Fruit fly (Drosophila melanogaster): ENCODE measurements around the gene AlaRS-m.

dm6 chr3L:5184860-5185639 lies 39.2 kb downstream of the AlaRS-m start:
- peak; percentile 13 for TF ChIP-seq tai (GFP tag; optimal IDR thresholded peaks at IDR 0.05)
- TF ChIP-seq woc (GFP tag; optimal IDR thresholded peaks at IDR 0.05): peak; percentile 24
- TF ChIP-seq pan (optimal IDR thresholded peaks at IDR 0.05): no peak
- TF ChIP-seq foxo (GFP tag; optimal IDR thresholded peaks at IDR 0.05): peak in 1 of 2 experiments; percentile 42
- TF ChIP-seq Hr78 (GFP tag; optimal IDR thresholded peaks at IDR 0.05): no peak
- TF ChIP-seq h (GFP tag; optimal IDR thresholded peaks at IDR 0.05): peak; percentile 22
- no peak for TF ChIP-seq dsf (GFP tag; optimal IDR thresholded peaks at IDR 0.05; ENCODE audit: borderline replicate concordance)
- TF ChIP-seq sage (GFP tag; optimal IDR thresholded peaks at IDR 0.05): no peak
- no peak for TF ChIP-seq Mio (GFP tag; optimal IDR thresholded peaks at IDR 0.05)
- TF ChIP-seq usp (GFP tag; optimal IDR thresholded peaks at IDR 0.05): no peak
- TF ChIP-seq Jra (GFP tag; optimal IDR thresholded peaks at IDR 0.05): no peak
- TF ChIP-seq OdsH (GFP tag; optimal IDR thresholded peaks at IDR 0.05): peak; percentile 24
